Worm (Caenorhabditis elegans): ENCODE results near the gene B0348.1.

DNA sequence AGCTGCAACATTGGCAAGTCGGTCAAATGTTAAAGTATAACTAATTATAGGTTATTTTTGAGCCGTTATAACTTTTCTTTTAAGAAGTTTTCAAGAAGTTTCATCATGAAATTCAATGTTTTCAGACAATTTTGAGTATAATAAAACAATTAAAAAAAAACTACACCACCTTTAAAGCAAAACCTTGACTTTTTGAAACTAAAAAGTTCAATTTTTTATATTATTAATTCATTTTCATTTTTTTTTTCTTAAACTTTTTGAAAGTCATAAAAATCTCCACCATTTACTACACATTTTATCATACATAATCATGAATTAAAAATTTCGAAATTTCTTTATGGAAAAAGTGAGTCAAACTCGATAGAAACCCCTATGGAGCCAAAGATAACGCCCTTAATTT lies 3.7 kb upstream of the B0348.1 start, which contains the start of gene B0348.2:
- TF ChIP-seq hmbx-1 (tag; optimal IDR thresholded peaks at IDR 0.05) = no peak
- no peak for TF ChIP-seq flt-1 (GFP tag; IDR thresholded peaks at IDR 0.05)
- no peak for TF ChIP-seq ama-1 (optimal IDR thresholded peaks at IDR 0.05)
- no peak for TF ChIP-seq hnd-1 (tag; optimal IDR thresholded peaks at IDR 0.05)
- no peak for TF ChIP-seq ceh-36 (tag; optimal IDR thresholded peaks at IDR 0.05)
- TF ChIP-seq tra-4 (tag; optimal IDR thresholded peaks at IDR 0.05) = no peak
- no peak for TF ChIP-seq ceh-13 (GFP tag; optimal IDR thresholded peaks at IDR 0.05)
- TF ChIP-seq hmg-4 (GFP tag; optimal IDR thresholded peaks at IDR 0.05) = no peak
- TF ChIP-seq F13C5.2 (tag; optimal IDR thresholded peaks at IDR 0.05) = no peak
- TF ChIP-seq tbx-37 (GFP tag; conservative IDR thresholded peaks at IDR 0.05) = no peak

Measured in whole organism, early embryonic.